Worm (Caenorhabditis elegans) whole organism, L3 larva: ENCODE data around the gene npr-35.

ENCODE experiments used
- R02D3.7 ChIP-seq: fragments of 150-350 bp; optimal IDR thresholded peaks from 2 replicates; lab custom pipeline; 2014; ENCODE audit warnings: missing biosample characterization, missing genetic modification characterization
- ZK546.5 ChIP-seq: sonication (generic microtip); optimal IDR thresholded peaks from 2 replicates; lab custom pipeline; 2017; ENCODE audit warnings: missing biosample characterization, missing genetic modification characterization
- aly-2 ChIP-seq: fragments of 150-350 bp; optimal IDR thresholded peaks from 2 replicates; lab custom pipeline; 2014; ENCODE audit warnings: missing biosample characterization, missing genetic modification characterization
- ama-1 ChIP-seq: fragments of 150-350 bp; optimal IDR thresholded peaks from 2 replicates; lab custom pipeline; 2018
- ceh-16 ChIP-seq: sonication (generic microtip); optimal IDR thresholded peaks from 2 replicates; lab custom pipeline; 2017; ENCODE audit warnings: missing biosample characterization, missing genetic modification characterization
- ceh-28 ChIP-seq: fragments of 150-350 bp; optimal IDR thresholded peaks from 2 replicates; lab custom pipeline; 2014; ENCODE audit warnings: missing biosample characterization, missing genetic modification reagents, missing genetic modification characterization
- ceh-82 ChIP-seq: fragments of 150-350 bp; optimal IDR thresholded peaks from 2 replicates; lab custom pipeline; 2014; ENCODE audit warnings: missing biosample characterization, missing genetic modification characterization
- ceh-9 ChIP-seq: sonication (generic microtip); optimal IDR thresholded peaks from 2 replicates; lab custom pipeline; 2018; ENCODE audit warnings: missing biosample characterization, missing genetic modification characterization
- daf-12 ChIP-seq: fragments of 150-350 bp; optimal IDR thresholded peaks from 2 replicates; lab custom pipeline; 2014; ENCODE audit warnings: missing biosample characterization, missing genetic modification reagents, missing genetic modification characterization
- egl-27 ChIP-seq: sonication (generic microtip); optimal IDR thresholded peaks from 4 replicates; lab custom pipeline; 2017; ENCODE audit warnings: missing biosample characterization, missing genetic modification reagents, missing genetic modification characterization
- egl-5 ChIP-seq: fragments of 150-350 bp; optimal IDR thresholded peaks from 2 replicates; lab custom pipeline; 2017; ENCODE audit warnings: missing biosample characterization, missing genetic modification reagents, missing genetic modification characterization, inconsistent platforms
- elt-1 ChIP-seq: fragments of 150-350 bp; optimal IDR thresholded peaks from 2 replicates; lab custom pipeline; 2014; ENCODE audit warnings: missing biosample characterization, missing genetic modification characterization
- elt-3 ChIP-seq, 3 experiments: fragments of 150-350 bp in 1 of 3; sonication (generic microtip) in 2 of 3; optimal IDR thresholded peaks; 2 replicates in 2 of 3; 4 replicates in 1 of 3; lab custom pipeline; 2014 to 2017; ENCODE audit warnings: missing biosample characterization in 3 of 3, missing genetic modification characterization in 3 of 3
- eor-1 ChIP-seq, 2 experiments: fragments of 150-350 bp; optimal IDR thresholded peaks; 2 replicates each; lab custom pipeline; 2014 to 2018; ENCODE audit warnings: missing biosample characterization in 2 of 2, missing genetic modification characterization in 2 of 2
- fkh-10 ChIP-seq: sonication (generic microtip); optimal IDR thresholded peaks from 2 replicates; lab custom pipeline; 2017; ENCODE audit warnings: missing biosample characterization, missing genetic modification reagents, missing genetic modification characterization
- fkh-2 ChIP-seq: fragments of 150-350 bp; optimal IDR thresholded peaks from 2 replicates; lab custom pipeline; 2014; ENCODE audit warnings: missing biosample characterization, missing genetic modification reagents, missing genetic modification characterization
- fos-1 ChIP-seq: fragments of 150-350 bp; optimal IDR thresholded peaks from 2 replicates; lab custom pipeline; 2014; ENCODE audit warnings: missing biosample characterization, missing genetic modification characterization
- hmg-11 ChIP-seq: sonication (generic microtip); optimal IDR thresholded peaks from 2 replicates; lab custom pipeline; 2016; ENCODE audit warnings: missing genetic modification characterization, missing compliant biosample characterization
- jun-1 ChIP-seq: fragments of 150-350 bp; optimal IDR thresholded peaks from 2 replicates; lab custom pipeline; 2014; ENCODE audit warnings: missing biosample characterization, missing genetic modification reagents, missing genetic modification characterization
- lin-15B ChIP-seq: fragments of 150-350 bp; optimal IDR thresholded peaks from 2 replicates; lab custom pipeline; 2014; ENCODE audit warnings: missing biosample characterization, missing genetic modification characterization
- lin-39 ChIP-seq: fragments of 150-350 bp; optimal IDR thresholded peaks from 2 replicates; lab custom pipeline; 2018; ENCODE audit warnings: missing biosample characterization, missing genetic modification reagents, missing genetic modification characterization
- lsy-12 ChIP-seq: sonication (generic microtip); optimal IDR thresholded peaks from 2 replicates; lab custom pipeline; 2016; ENCODE audit warnings: mild to moderate bottlenecking, missing genetic modification characterization, missing compliant biosample characterization
- mdl-1 ChIP-seq: fragments of 150-350 bp; optimal IDR thresholded peaks from 2 replicates; lab custom pipeline; 2014; ENCODE audit warnings: missing biosample characterization, missing genetic modification characterization
- mml-1 ChIP-seq: fragments of 150-350 bp; sonication (generic microtip); optimal IDR thresholded peaks from 3 replicates; lab custom pipeline; 2014; ENCODE audit warnings: missing biosample characterization, missing genetic modification characterization
- nfya-1 ChIP-seq: sonication (generic microtip); optimal IDR thresholded peaks from 2 replicates; lab custom pipeline; 2017; ENCODE audit warnings: missing genetic modification characterization, mild to moderate bottlenecking, missing compliant biosample characterization, antibody characterized with exemption, moderate library complexity; ENCODE audit not compliant: insufficient read depth
- nhr-11 ChIP-seq: fragments of 150-350 bp; optimal IDR thresholded peaks from 2 replicates; lab custom pipeline; 2014; ENCODE audit warnings: missing biosample characterization, missing genetic modification characterization
- nhr-12 ChIP-seq: fragments of 150-350 bp; optimal IDR thresholded peaks from 2 replicates; lab custom pipeline; 2014; ENCODE audit warnings: missing biosample characterization, missing genetic modification characterization
- nhr-23 ChIP-seq: fragments of 150-350 bp; optimal IDR thresholded peaks from 2 replicates; lab custom pipeline; 2014; ENCODE audit warnings: missing biosample characterization, missing genetic modification reagents, missing genetic modification characterization
- nhr-237 ChIP-seq: fragments of 150-350 bp; optimal IDR thresholded peaks from 2 replicates; lab custom pipeline; 2014; ENCODE audit warnings: missing biosample characterization, missing genetic modification characterization
- nhr-25 ChIP-seq: sonication (generic microtip); optimal IDR thresholded peaks from 2 replicates; lab custom pipeline; 2017; ENCODE audit warnings: missing biosample characterization, missing genetic modification characterization
- nhr-28 ChIP-seq: fragments of 150-350 bp; optimal IDR thresholded peaks from 2 replicates; lab custom pipeline; 2014; ENCODE audit warnings: missing biosample characterization, missing genetic modification characterization
- nhr-43 ChIP-seq: sonication (generic microtip); optimal IDR thresholded peaks from 2 replicates; lab custom pipeline; 2016; ENCODE audit warnings: mild to moderate bottlenecking, missing genetic modification characterization, missing compliant biosample characterization; ENCODE audit not compliant: poor library complexity, severe bottlenecking
- nhr-67 ChIP-seq: fragments of 150-350 bp; optimal IDR thresholded peaks from 2 replicates; lab custom pipeline; 2014; ENCODE audit warnings: missing biosample characterization, missing genetic modification characterization
- nhr-76 ChIP-seq: fragments of 150-350 bp; sonication (generic microtip); optimal IDR thresholded peaks from 5 replicates; lab custom pipeline; 2014; ENCODE audit warnings: missing biosample characterization, missing genetic modification characterization
- pha-4 ChIP-seq: fragments of 150-350 bp; optimal IDR thresholded peaks from 2 replicates; lab custom pipeline; 2014; ENCODE audit warnings: missing biosample characterization, missing genetic modification reagents, missing genetic modification characterization
- pqm-1 ChIP-seq: fragments of 150-350 bp; optimal IDR thresholded peaks from 2 replicates; lab custom pipeline; 2017; ENCODE audit warnings: missing biosample characterization, missing genetic modification characterization, inconsistent platforms
- sea-2 ChIP-seq: fragments of 150-350 bp; sonication (generic microtip); optimal IDR thresholded peaks from 4 replicates; lab custom pipeline; 2014; ENCODE audit warnings: missing biosample characterization, missing genetic modification reagents, missing genetic modification characterization
- skn-1 ChIP-seq: fragments of 150-350 bp; optimal IDR thresholded peaks from 2 replicates; lab custom pipeline; 2014; ENCODE audit warnings: missing biosample characterization, missing genetic modification characterization
- snpc-4 ChIP-seq: fragments of 150-350 bp; optimal IDR thresholded peaks from 2 replicates; lab custom pipeline; 2014; ENCODE audit warnings: missing biosample characterization, missing genetic modification characterization
- tbx-2 ChIP-seq: sonication (generic microtip); optimal IDR thresholded peaks from 2 replicates; lab custom pipeline; 2016; ENCODE audit warnings: mild to moderate bottlenecking, missing genetic modification characterization, missing compliant biosample characterization
- unc-39 ChIP-seq: sonication (generic microtip); optimal IDR thresholded peaks from 4 replicates; lab custom pipeline; 2017; ENCODE audit warnings: missing biosample characterization, missing genetic modification characterization
- unc-62 ChIP-seq: fragments of 150-350 bp; sonication (generic microtip); optimal IDR thresholded peaks from 4 replicates; lab custom pipeline; 2014; ENCODE audit warnings: missing biosample characterization, missing genetic modification reagents, missing genetic modification characterization
- zag-1 ChIP-seq: fragments of 150-350 bp; optimal IDR thresholded peaks from 2 replicates; lab custom pipeline; 2014; ENCODE audit warnings: missing biosample characterization, missing genetic modification characterization
- ztf-11 ChIP-seq: fragments of 150-350 bp; optimal IDR thresholded peaks from 2 replicates; lab custom pipeline; 2014; ENCODE audit warnings: missing biosample characterization, missing genetic modification characterization

npr-35 gene

DNA sequence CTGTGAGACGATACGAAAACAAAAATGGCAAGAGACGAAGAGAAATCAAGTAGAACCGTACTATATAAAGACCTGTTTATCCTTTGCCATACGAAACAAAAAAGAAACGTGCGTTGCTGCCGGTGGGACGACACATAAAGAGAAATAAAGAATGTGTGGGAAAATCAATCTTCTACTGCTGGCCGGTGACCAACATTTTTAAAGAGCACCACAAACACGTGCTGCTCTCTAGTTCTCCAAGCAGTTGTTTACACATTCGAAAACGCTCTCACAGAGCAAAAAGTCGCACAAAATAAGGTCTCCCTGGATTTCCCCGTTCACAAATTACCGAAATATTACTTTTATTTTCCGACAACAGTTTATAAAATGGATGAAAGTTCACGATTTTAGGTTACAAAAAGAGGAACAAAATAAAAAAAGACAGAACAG is 45.9 kb downstream of the npr-35 start, which contains the start of gene imp-3 (continued):
- TF ChIP-seq jun-1 (tag; lab: Kevin White, UChicago): peak; percentile 8
- no peak for TF ChIP-seq fkh-2
- no peak for TF ChIP-seq nhr-23 (tag; lab: Kevin White, UChicago)
- no peak for TF ChIP-seq nhr-237 (tag; lab: Kevin White, UChicago)
- no peak for TF ChIP-seq daf-12 (tag; lab: Kevin White, UChicago)
- peak; percentile 41 for TF ChIP-seq lin-15B (tag; lab: Kevin White, UChicago)
- no peak for TF ChIP-seq nhr-28 (tag; lab: Kevin White, UChicago)
- peak; percentile 17 for TF ChIP-seq pqm-1 (tag; lab: Kevin White, UChicago)
- TF ChIP-seq aly-2 (tag; lab: Kevin White, UChicago): no peak
- no peak for TF ChIP-seq mml-1
- TF ChIP-seq eor-1 (tag; optimal IDR thresholded peaks at IDR 0.05; lab: Kevin White, UChicago): no peak
- TF ChIP-seq egl-27: no peak

DNA sequence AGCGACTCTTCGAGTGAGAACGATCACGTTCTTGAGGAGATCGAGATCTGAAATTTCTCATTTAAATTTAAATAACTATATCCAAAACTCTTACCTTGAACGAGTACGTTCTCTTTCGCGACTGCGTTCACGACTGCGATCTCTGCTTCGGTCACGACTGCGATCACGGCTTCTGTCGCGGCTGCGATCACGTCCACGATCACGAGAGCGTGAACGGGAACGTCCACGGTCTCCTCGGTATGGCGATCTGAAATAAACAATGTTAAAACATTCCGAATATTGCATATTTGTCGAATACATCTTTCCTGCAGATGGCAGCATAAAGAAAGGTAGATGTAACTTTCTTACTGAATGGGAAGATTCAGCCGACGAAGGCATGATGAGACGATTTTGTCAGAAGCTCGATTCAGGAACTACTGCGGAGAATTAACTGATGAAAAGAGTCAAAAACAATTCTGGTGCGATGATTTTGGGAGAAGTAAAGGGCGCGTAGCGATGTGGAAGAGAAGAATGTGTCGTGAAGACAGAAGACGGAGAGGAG is 46.6 kb downstream of the npr-35 start:
- no peak for TF ChIP-seq elt-1 (tag; lab: Kevin White, UChicago)
- TF ChIP-seq nhr-28 (tag; lab: Kevin White, UChicago): no peak
- TF ChIP-seq ceh-16 (tag; lab: Kevin White, UChicago): no peak
- TF ChIP-seq ZK546.5 (tag; lab: Kevin White, UChicago): no peak
- TF ChIP-seq fkh-2: no peak
- no peak for TF ChIP-seq ceh-28 (tag; lab: Kevin White, UChicago)
- no peak for TF ChIP-seq lsy-12 (tag; lab: Kevin White, UChicago)
- TF ChIP-seq nhr-237 (tag; lab: Kevin White, UChicago): no peak
- no peak for TF ChIP-seq pqm-1 (tag; lab: Kevin White, UChicago)
- no peak for TF ChIP-seq mml-1
- TF ChIP-seq nhr-12 (tag; lab: Kevin White, UChicago): no peak
- no peak for TF ChIP-seq egl-27
- TF ChIP-seq, all 47 proteins: peak for 0

DNA sequence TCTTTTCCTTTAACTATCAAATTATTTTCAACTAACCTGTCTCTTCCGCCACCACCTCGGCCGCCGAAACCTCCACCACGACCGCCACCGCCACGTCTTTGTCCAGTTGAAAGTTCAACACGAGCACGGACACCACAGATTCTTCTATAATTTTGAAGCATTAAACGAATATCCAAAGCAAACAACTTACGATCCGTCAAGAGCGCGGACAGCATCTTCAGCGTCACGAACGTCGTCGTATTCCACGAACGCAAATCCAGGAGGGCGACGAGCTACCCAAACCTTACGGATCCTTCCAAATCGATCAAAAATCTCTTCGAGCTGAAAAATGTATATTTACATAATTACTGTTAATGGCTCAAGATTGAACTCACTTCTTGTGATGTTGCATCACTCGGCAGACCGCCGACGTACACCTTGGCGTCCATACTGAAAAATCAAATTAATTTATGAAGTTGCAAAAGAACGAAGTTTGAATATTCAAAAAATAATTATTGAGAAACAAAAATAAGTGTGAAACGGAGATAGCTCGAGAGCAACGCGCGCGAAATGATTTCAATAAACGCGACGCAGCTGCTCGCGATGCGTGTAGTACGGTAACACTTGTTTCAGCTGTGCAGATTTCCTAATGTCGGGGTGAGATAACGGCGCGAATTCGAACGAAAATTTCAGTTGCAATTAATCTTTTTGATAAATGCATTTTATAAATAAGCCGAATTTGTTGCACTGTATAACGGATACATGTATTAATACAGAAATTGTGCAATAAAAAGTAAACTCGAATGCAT is 47.4 kb downstream of the npr-35 start, which contains the start of gene rsp-6:
TSS of gene rsp-6 (minus strand) at position 429 of the 788 bp plus-strand sequence.
- no peak for TF ChIP-seq nhr-28 (tag; lab: Kevin White, UChicago)
- TF ChIP-seq lin-39 (tag; lab: Kevin White, UChicago): peak; percentile 98
- TF ChIP-seq ama-1 (lab: Kevin White, UChicago): peak; percentile 75
- no peak for TF ChIP-seq mdl-1 (tag; lab: Kevin White, UChicago)
- TF ChIP-seq mml-1: no peak
- no peak for TF ChIP-seq nhr-67 (tag; lab: Kevin White, UChicago)
- peak; percentile 66 for TF ChIP-seq hmg-11 (tag; lab: Kevin White, UChicago)
- TF ChIP-seq ceh-9 (tag; lab: Kevin White, UChicago): no peak
- TF ChIP-seq zag-1 (tag; lab: Kevin White, UChicago): no peak
- peak; percentile 73 for TF ChIP-seq nhr-23 (tag; lab: Kevin White, UChicago)
- TF ChIP-seq pqm-1 (tag; lab: Kevin White, UChicago): peak; percentile 44
- peak; percentile 97 for TF ChIP-seq pha-4 (tag; lab: Kevin White, UChicago)
- peak; percentile 9 for TF ChIP-seq egl-27
- no peak for TF ChIP-seq ceh-82 (tag; lab: Kevin White, UChicago)
- no peak for TF ChIP-seq nhr-237 (tag; lab: Kevin White, UChicago)
- TF ChIP-seq ceh-28 (tag; lab: Kevin White, UChicago): peak; percentile 40
- no peak for TF ChIP-seq nhr-76 (tag; lab: Kevin White, UChicago)
- TF ChIP-seq nhr-11 (tag; lab: Kevin White, UChicago): peak; percentile 28
- TF ChIP-seq ztf-11 (tag; lab: Kevin White, UChicago): no peak
- no peak for TF ChIP-seq ZK546.5 (tag; lab: Kevin White, UChicago)
- no peak for TF ChIP-seq aly-2 (tag; lab: Kevin White, UChicago)
- no peak for TF ChIP-seq elt-3 (tag; optimal IDR thresholded peaks at IDR 0.05; lab: Kevin White, UChicago)
- peak; percentile 90 for TF ChIP-seq skn-1 (tag; lab: Kevin White, UChicago)
- peak; percentile 78 for TF ChIP-seq nhr-25 (tag; lab: Kevin White, UChicago)
- no peak for TF ChIP-seq fkh-10
- TF ChIP-seq unc-62: peak; percentile 28
- TF ChIP-seq sea-2 (GFP tag; lab: Kevin White, UChicago): no peak
- TF ChIP-seq nhr-43 (tag; lab: Kevin White, UChicago): peak; percentile 64
- TF ChIP-seq nfya-1 (tag; lab: Kevin White, UChicago): peak; percentile 98
- TF ChIP-seq lsy-12 (tag; lab: Kevin White, UChicago): peak; percentile 58
- TF ChIP-seq snpc-4 (tag; lab: Kevin White, UChicago): peak; percentile 82
- TF ChIP-seq fkh-2: no peak
- TF ChIP-seq egl-5: peak; percentile 96
- TF ChIP-seq tbx-2: no peak
- no peak for TF ChIP-seq unc-39
- peak; percentile 68 for TF ChIP-seq R02D3.7 (tag; lab: Kevin White, UChicago)
- no peak for TF ChIP-seq fos-1
- TF ChIP-seq ceh-16 (tag; lab: Kevin White, UChicago): no peak
- TF ChIP-seq daf-12 (tag; lab: Kevin White, UChicago): no peak
- TF ChIP-seq jun-1 (tag; lab: Kevin White, UChicago): peak; percentile 59
- no peak for TF ChIP-seq eor-1 (tag; optimal IDR thresholded peaks at IDR 0.05; lab: Kevin White, UChicago)
- peak; percentile 57 for TF ChIP-seq elt-1 (tag; lab: Kevin White, UChicago)
